Fruit fly (Drosophila melanogaster): ENCODE data around the gene MED6.
A peak's percentile ranks its signal among the peaks of the same experiment; 100 is the strongest.

MED6 gene

dm6 chr3R:9759360-9760191, 9.2 kb downstream of the MED6 start, which contains the start of gene Mpi (continued):
- TF ChIP-seq Neu2 (GFP tag; optimal IDR thresholded peaks at IDR 0.05; ENCODE audit: borderline replicate concordance) (no peak), chm (GFP tag; IDR thresholded peaks at IDR 0.05) (0 out of 2 replicates have a peak, but pooled peaks have one; percentile 14), HLHmδ (GFP tag; optimal IDR thresholded peaks at IDR 0.05) (no peak), kay (GFP tag; optimal IDR thresholded peaks at IDR 0.05) (no peak), Sin3A (optimal IDR thresholded peaks at IDR 0.05) (no peak), crc (GFP tag; optimal IDR thresholded peaks at IDR 0.05) (no peak), nmo (GFP tag; optimal IDR thresholded peaks at IDR 0.05) (peak; percentile 49), CG11093 (GFP tag; IDR thresholded peaks at IDR 0.05) (no peak), ems (GFP tag; optimal IDR thresholded peaks at IDR 0.05) (peak; percentile 23), CG31224 (GFP tag; IDR thresholded peaks at IDR 0.05) (no peak), slbo (GFP tag; IDR thresholded peaks at IDR 0.05) (peak; percentile 19; the same call in 1 of the 2 replicates), B-H1 (GFP tag; IDR thresholded peaks at IDR 0.05) (no peak; the same call in 2 of the 3 replicates), CG10209 (GFP tag; optimal IDR thresholded peaks at IDR 0.05) (no peak), CG12236 (GFP tag; optimal IDR thresholded peaks at IDR 0.05) (no peak), CG9437 (GFP tag; optimal IDR thresholded peaks at IDR 0.05) (no peak), disco-r (GFP tag; optimal IDR thresholded peaks at IDR 0.05) (no peak), CG1647 (GFP tag; optimal IDR thresholded peaks at IDR 0.05) (no peak), grn (GFP tag; optimal IDR thresholded peaks at IDR 0.05) (no peak), CG12219 (GFP tag; optimal IDR thresholded peaks at IDR 0.05) (peak; percentile 11), CG2129 (GFP tag; IDR thresholded peaks at IDR 0.05; ENCODE audit: partially characterized antibody) (peak; percentile 45; the same call in 1 of the 2 replicates), eyg (GFP tag; optimal IDR thresholded peaks at IDR 0.05) (no peak), Fer1 (GFP tag; optimal IDR thresholded peaks at IDR 0.05) (peak; percentile 43), CG2712 (tag; optimal IDR thresholded peaks at IDR 0.05) (no peak), hbn (GFP tag; IDR thresholded peaks at IDR 0.05; ENCODE audit: partially characterized antibody) (peak; percentile 43; the same call in 1 of the 2 replicates), CG11723 (GFP tag; optimal IDR thresholded peaks at IDR 0.05) (no peak), Nf-YA (GFP tag; IDR thresholded peaks at IDR 0.05) (no peak), Dbx (GFP tag; IDR thresholded peaks at IDR 0.05) (0 out of 3 replicates have a peak, but pooled peaks have one; percentile 3), grau (tag; optimal IDR thresholded peaks at IDR 0.05) (no peak), CG14667 (GFP tag; IDR thresholded peaks at IDR 0.05) (no peak), CG9609 (GFP tag; optimal IDR thresholded peaks at IDR 0.05) (no peak), Atf-2 (GFP tag; optimal IDR thresholded peaks at IDR 0.05) (no peak), Pdp1 (GFP tag; optimal IDR thresholded peaks at IDR 0.05) (peak in 1 of 2 experiments; percentile 33), CG4328 (GFP tag; optimal IDR thresholded peaks at IDR 0.05) (no peak), CG9797 (GFP tag; optimal IDR thresholded peaks at IDR 0.05) (peak; percentile 6), Dp (GFP tag; optimal IDR thresholded peaks at IDR 0.05) (peak; percentile 18), CG7271 (tag; optimal IDR thresholded peaks at IDR 0.05) (no peak), maf-S (GFP tag; optimal IDR thresholded peaks at IDR 0.05) (no peak), Sry-β (GFP tag; optimal IDR thresholded peaks at IDR 0.05) (no peak), CG8281 (tag; optimal IDR thresholded peaks at IDR 0.05) (no peak), CG12769 (tag; optimal IDR thresholded peaks at IDR 0.05) (no peak), CG6683 (GFP tag; optimal IDR thresholded peaks at IDR 0.05) (no peak), CG17912 (GFP tag; optimal IDR thresholded peaks at IDR 0.05) (no peak), CG33557 (GFP tag; optimal IDR thresholded peaks at IDR 0.05) (no peak), sr (GFP tag; IDR thresholded peaks at IDR 0.05) (0 out of 3 replicates have a peak, but pooled peaks have one; percentile 7), caup (GFP tag; optimal IDR thresholded peaks at IDR 0.05; ENCODE audit: severe bottlenecking) (no peak), CG17612 (GFP tag; IDR thresholded peaks at IDR 0.05) (no peak), tio (GFP tag; optimal IDR thresholded peaks at IDR 0.05) (no peak), Deaf1 (tag; optimal IDR thresholded peaks at IDR 0.05) (no peak), aop (GFP tag; IDR thresholded peaks at IDR 0.05) (no peak)
